Worm (Caenorhabditis elegans) whole organism, L4 larva: ENCODE measurements around the gene K10D6.3.

Experiments used
- D1046.2 ChIP-seq: fragments of 200-800 bp; sonication (Bioruptor generic); IDR thresholded peaks from 2 replicates; pipeline ENCODE4 v1.3.6; 2022; ENCODE audit warnings: missing genetic modification characterization, missing compliant biosample characterization
- F10B5.3 ChIP-seq: sonication (generic microtip); optimal IDR thresholded peaks from 2 replicates; lab custom pipeline; 2016; ENCODE audit warnings: mild to moderate bottlenecking, missing genetic modification characterization, missing compliant biosample characterization
- F37D6.2 ChIP-seq: sonication (generic microtip); optimal IDR thresholded peaks from 2 replicates; lab custom pipeline; 2016; ENCODE audit warnings: mild to moderate bottlenecking, missing genetic modification characterization, missing compliant biosample characterization
- ZK337.2 ChIP-seq: fragments of 200-800 bp; sonication (Bioruptor generic); IDR thresholded peaks from 2 replicates; pipeline ENCODE4 v1.3.6; 2022; ENCODE audit warnings: missing genetic modification reagents, missing genetic modification characterization, missing compliant biosample characterization
- ama-1 ChIP-seq: fragments of 150-350 bp; optimal IDR thresholded peaks from 2 replicates; lab custom pipeline; 2014; ENCODE audit warnings: inconsistent platforms, mixed read lengths
- ceh-44 ChIP-seq: fragments of 200-800 bp; sonication (Bioruptor generic); IDR thresholded peaks from 2 replicates; pipeline ENCODE4 v1.3.6; 2022; ENCODE audit warnings: missing genetic modification reagents, missing genetic modification characterization, missing compliant biosample characterization
- cey-2 ChIP-seq: sonication (generic microtip); optimal IDR thresholded peaks from 3 replicates; lab custom pipeline; 2017; ENCODE audit warnings: missing genetic modification characterization, mild to moderate bottlenecking, missing compliant biosample characterization, antibody characterized with exemption, borderline replicate concordance; ENCODE audit not compliant: insufficient read depth
- daf-12 ChIP-seq: fragments of 150-350 bp; optimal IDR thresholded peaks from 2 replicates; lab custom pipeline; 2014; ENCODE audit warnings: missing biosample characterization, missing genetic modification reagents, missing genetic modification characterization
- daf-16 ChIP-seq, 3 experiments: sonication (generic microtip); optimal IDR thresholded peaks; 2 replicates each; lab custom pipeline; 2016 to 2017; ENCODE audit warnings: missing genetic modification characterization in 3 of 3, missing genetic modification reagents in 3 of 3, mild to moderate bottlenecking in 2 of 3, missing compliant biosample characterization in 2 of 3, missing biosample characterization in 1 of 3, moderate library complexity in 1 of 3
- dpl-1 ChIP-seq: fragments of 150-350 bp; optimal IDR thresholded peaks from 2 replicates; lab custom pipeline; 2014; ENCODE audit warnings: missing biosample characterization, missing genetic modification reagents, missing genetic modification characterization
- egl-43 ChIP-seq: fragments of 200-800 bp; sonication (Bioruptor generic); IDR thresholded peaks from 2 replicates; pipeline ENCODE4 v1.3.6; 2022; ENCODE audit warnings: missing genetic modification reagents, missing genetic modification characterization, missing compliant biosample characterization
- fos-1 ChIP-seq: fragments of 150-350 bp; optimal IDR thresholded peaks from 2 replicates; lab custom pipeline; 2014; ENCODE audit warnings: missing biosample characterization, missing genetic modification characterization
- gei-8 ChIP-seq: fragments of 200-800 bp; sonication (Bioruptor generic); optimal IDR thresholded peaks from 2 replicates; lab custom pipeline; 2018; ENCODE audit warnings: mild to moderate bottlenecking, missing genetic modification characterization, missing compliant biosample characterization
- hlh-11 ChIP-seq: fragments of 200-800 bp; sonication (Bioruptor generic); optimal IDR thresholded peaks from 2 replicates; lab custom pipeline; 2018; ENCODE audit warnings: mild to moderate bottlenecking, missing genetic modification characterization, missing compliant biosample characterization
- jun-1 ChIP-seq: fragments of 150-350 bp; optimal IDR thresholded peaks from 2 replicates; lab custom pipeline; 2014; ENCODE audit warnings: missing biosample characterization, missing genetic modification reagents, missing genetic modification characterization
- lin-29 ChIP-seq: fragments of 200-800 bp; sonication (Bioruptor generic); IDR thresholded peaks from 2 replicates; pipeline ENCODE4 v1.3.6; 2022; ENCODE audit warnings: missing genetic modification reagents, missing genetic modification characterization, missing compliant biosample characterization
- madf-5 ChIP-seq, 2 experiments: fragments of 200-800 bp; sonication (Bioruptor generic); IDR thresholded peaks; 2 replicates each; pipeline ENCODE4 v1.3.6; 2022; ENCODE audit warnings: missing compliant biosample characterization in 2 of 2, missing genetic modification characterization in 2 of 2
- mdt-29 ChIP-seq: fragments of 200-800 bp; sonication (Bioruptor generic); IDR thresholded peaks from 2 replicates; pipeline ENCODE4 v1.3.6; 2022; ENCODE audit warnings: missing genetic modification reagents, missing genetic modification characterization, missing compliant biosample characterization
- mep-1 ChIP-seq: fragments of 150-350 bp; sonication (generic microtip); optimal IDR thresholded peaks from 3 replicates; lab custom pipeline; 2014; ENCODE audit warnings: missing biosample characterization, missing genetic modification characterization
- mes-2 ChIP-seq: sonication (generic microtip); optimal IDR thresholded peaks from 2 replicates; lab custom pipeline; 2016; ENCODE audit warnings: missing genotype, mild to moderate bottlenecking, missing genetic modification characterization, missing compliant biosample characterization; ENCODE audit not compliant: poor library complexity, severe bottlenecking
- nhr-102 ChIP-seq: sonication (generic microtip); optimal IDR thresholded peaks from 2 replicates; lab custom pipeline; 2016; ENCODE audit warnings: mild to moderate bottlenecking, missing genetic modification characterization, moderate library complexity, missing compliant biosample characterization
- nhr-28 ChIP-seq: fragments of 150-350 bp; optimal IDR thresholded peaks from 2 replicates; lab custom pipeline; 2014; ENCODE audit warnings: missing biosample characterization, missing genetic modification characterization
- nhr-42 ChIP-seq: fragments of 200-800 bp; sonication (Bioruptor generic); IDR thresholded peaks from 2 replicates; pipeline ENCODE4 v1.3.6; 2022; ENCODE audit warnings: missing genetic modification characterization, missing compliant biosample characterization
- nhr-77 ChIP-seq: fragments of 150-350 bp; optimal IDR thresholded peaks from 2 replicates; lab custom pipeline; 2014; ENCODE audit warnings: missing biosample characterization, missing genetic modification characterization
- php-3 ChIP-seq: fragments of 200-800 bp; sonication (Bioruptor generic); IDR thresholded peaks from 2 replicates; pipeline ENCODE4 v1.3.6; 2022; ENCODE audit warnings: missing genetic modification reagents, missing genetic modification characterization, missing compliant biosample characterization
- pqm-1 ChIP-seq: sonication (generic microtip); optimal IDR thresholded peaks from 2 replicates; lab custom pipeline; 2017; ENCODE audit warnings: missing biosample characterization, missing genetic modification characterization
- snpc-4 ChIP-seq: fragments of 150-350 bp; optimal IDR thresholded peaks from 2 replicates; lab custom pipeline; 2014; ENCODE audit warnings: missing biosample characterization, missing genetic modification characterization
- tag-97 ChIP-seq: fragments of 200-800 bp; sonication (Bioruptor generic); IDR thresholded peaks from 2 replicates; pipeline ENCODE4 v1.3.6; 2022; ENCODE audit warnings: missing genetic modification characterization, missing compliant biosample characterization
- unc-39 ChIP-seq: sonication (generic microtip); optimal IDR thresholded peaks from 2 replicates; lab custom pipeline; 2017; ENCODE audit warnings: missing biosample characterization, missing genetic modification characterization
- unc-62 ChIP-seq, 3 experiments: fragments of 150-350 bp in 1 of 3; sonication (generic microtip); optimal IDR thresholded peaks in 2 of 3; peaks in 1 of 3; 1 replicate in 1 of 3; 2 replicates in 2 of 3; lab custom pipeline; 2014 to 2017; ENCODE audit warnings: missing biosample characterization in 3 of 3, missing genetic modification characterization in 3 of 3, missing genetic modification reagents in 3 of 3, missing genotype in 1 of 3
- zag-1 ChIP-seq: fragments of 150-350 bp; optimal IDR thresholded peaks from 2 replicates; lab custom pipeline; 2014; ENCODE audit warnings: missing biosample characterization, missing genetic modification characterization
- zip-2 ChIP-seq: fragments of 150-350 bp; optimal IDR thresholded peaks from 2 replicates; lab custom pipeline; 2014; ENCODE audit warnings: missing biosample characterization, missing genetic modification characterization
- ztf-11 ChIP-seq: fragments of 150-350 bp; optimal IDR thresholded peaks from 2 replicates; lab custom pipeline; 2014; ENCODE audit warnings: missing biosample characterization, missing genetic modification characterization
- ztf-7 ChIP-seq: fragments of 150-350 bp; optimal IDR thresholded peaks from 2 replicates; lab custom pipeline; 2014; ENCODE audit warnings: missing biosample characterization, missing genetic modification characterization

K10D6.3 gene

ce11 chrV:11201826-11202565 is 1.6 kb downstream of the K10D6.3 start, which contains the start of gene K10D6.4 (continued):
- peak; percentile 59 for TF ChIP-seq pqm-1 (tag; lab: Kevin White, UChicago)
- TF ChIP-seq ceh-44 (GFP tag; lab: Robert Waterston, UW): no peak
- no peak for TF ChIP-seq gei-8
- TF ChIP-seq D1046.2: no peak
- TF ChIP-seq zip-2 (tag; lab: Kevin White, UChicago): no peak
- TF ChIP-seq nhr-102 (tag; lab: Kevin White, UChicago): no peak
- no peak for TF ChIP-seq egl-43 (GFP tag; lab: Robert Waterston, UW)
- TF ChIP-seq nhr-77 (tag; lab: Kevin White, UChicago): no peak
- TF ChIP-seq jun-1: no peak
- no peak for TF ChIP-seq mdt-29
- peak; percentile 22 for TF ChIP-seq hlh-11 (tag; lab: Kevin White, UChicago)
- no peak for TF ChIP-seq ZK337.2 (GFP tag; lab: Robert Waterston, UW)
- TF ChIP-seq nhr-28: peak; percentile 60

ce11 chrV:11204452-11204851 is 4.0 kb downstream of the K10D6.3 start:
- TF ChIP-seq daf-16 (GFP tag; optimal IDR thresholded peaks at IDR 0.05; lab: Kevin White, UChicago): no peak
- no peak for TF ChIP-seq daf-16 (tag; optimal IDR thresholded peaks at IDR 0.05; lab: Kevin White, UChicago)
- TF ChIP-seq unc-39 (tag; lab: Kevin White, UChicago): no peak
- TF ChIP-seq unc-62 (GFP tag; optimal IDR thresholded peaks at IDR 0.05 in 1 of 2; lab: Kevin White, UChicago): peak in 1 of 2 experiments; percentile 58
- TF ChIP-seq unc-62 (tag; optimal IDR thresholded peaks at IDR 0.05; lab: Kevin White, UChicago): no peak
- no peak for TF ChIP-seq nhr-77 (tag; lab: Kevin White, UChicago)

- no peak for TF ChIP-seq pqm-1 (tag; lab: Kevin White, UChicago)
- no peak for TF ChIP-seq ama-1
- no peak for TF ChIP-seq snpc-4 (tag; lab: Kevin White, UChicago)
- TF ChIP-seq hlh-11 (tag; lab: Kevin White, UChicago): no peak
- no peak for TF ChIP-seq madf-5 (GFP tag; IDR thresholded peaks at IDR 0.05; lab: Robert Waterston, UW)
- no peak for TF ChIP-seq fos-1
- TF ChIP-seq dpl-1: no peak
- no peak for TF ChIP-seq F37D6.2 (tag; lab: Kevin White, UChicago)
- TF ChIP-seq tag-97: no peak
- no peak for TF ChIP-seq daf-12 (tag; lab: Kevin White, UChicago)
- TF ChIP-seq F10B5.3 (tag; lab: Kevin White, UChicago): no peak
Observed at ce11 chrV:11206467-11206866, 6.1 kb downstream of the K10D6.3 start.

ce11 chrV:11209452-11210188 is 9.2 kb downstream of the K10D6.3 start:
- TF ChIP-seq cey-2: no peak
- no peak for TF ChIP-seq php-3 (GFP tag; lab: Robert Waterston, UW)
- TF ChIP-seq unc-62 (GFP tag; optimal IDR thresholded peaks at IDR 0.05 in 1 of 2; lab: Kevin White, UChicago): peak in 1 of 2 experiments; percentile 92
- TF ChIP-seq unc-62 (tag; optimal IDR thresholded peaks at IDR 0.05; lab: Kevin White, UChicago): no peak
- TF ChIP-seq mep-1 (tag; lab: Kevin White, UChicago): no peak
- TF ChIP-seq nhr-102 (tag; lab: Kevin White, UChicago): no peak
- TF ChIP-seq nhr-42 (GFP tag; lab: Robert Waterston, UW): no peak
- TF ChIP-seq lin-29 (GFP tag; lab: Robert Waterston, UW): no peak

- no peak for TF ChIP-seq zag-1
- no peak for TF ChIP-seq mep-1 (tag; lab: Kevin White, UChicago)
- TF ChIP-seq D1046.2: no peak
- peak in 1 of 2 experiments; percentile 44 for TF ChIP-seq unc-62 (GFP tag; optimal IDR thresholded peaks at IDR 0.05 in 1 of 2; lab: Kevin White, UChicago)
- no peak for TF ChIP-seq unc-62 (tag; optimal IDR thresholded peaks at IDR 0.05; lab: Kevin White, UChicago)
- TF ChIP-seq mes-2 (tag; lab: Kevin White, UChicago): no peak
- TF ChIP-seq ztf-11 (tag; lab: Kevin White, UChicago): no peak
- TF ChIP-seq ztf-7 (tag; lab: Kevin White, UChicago): no peak
Observed at ce11 chrV:11211323-11211722, 10.9 kb downstream of the K10D6.3 start.
